Fruit fly (Drosophila melanogaster): Measurements from ENCODE around the gene CG1529.

CG1529 gene

dm6 chrX:21058991-21059390 lies 27.2 kb upstream of the CG1529 start (continued):
- peak; percentile 75 for TF ChIP-seq Aef1 (GFP tag; IDR thresholded peaks at IDR 0.05)
- peak; percentile 58 for TF ChIP-seq Deaf1 (tag; optimal IDR thresholded peaks at IDR 0.05)
- TF ChIP-seq Max (GFP tag; optimal IDR thresholded peaks at IDR 0.05) = peak; percentile 61
- TF ChIP-seq exex (tag; optimal IDR thresholded peaks at IDR 0.05) = peak; percentile 21
- peak; percentile 78 for TF ChIP-seq kah (GFP tag; optimal IDR thresholded peaks at IDR 0.05)
- no peak for TF ChIP-seq gt (GFP tag; IDR thresholded peaks at IDR 0.05)
- TF ChIP-seq Bgb (GFP tag; IDR thresholded peaks at IDR 0.05; ENCODE audit: partially characterized antibody) = no peak
- peak; percentile 62 for TF ChIP-seq YL-1 (GFP tag; optimal IDR thresholded peaks at IDR 0.05)
- TF ChIP-seq CG15514 (GFP tag; optimal IDR thresholded peaks at IDR 0.05) = peak; percentile 62
- peak; percentile 88 for TF ChIP-seq HLH3B (GFP tag; IDR thresholded peaks at IDR 0.05)
- TF ChIP-seq psq (GFP tag; optimal IDR thresholded peaks at IDR 0.05) = peak; percentile 76
- TF ChIP-seq HLH4C (GFP tag; IDR thresholded peaks at IDR 0.05; ENCODE audit: partially characterized antibody) = no peak
- peak; percentile 55 for TF ChIP-seq CG31224 (GFP tag; IDR thresholded peaks at IDR 0.05)
- peak; percentile 84 for TF ChIP-seq CG4820 (GFP tag; optimal IDR thresholded peaks at IDR 0.05)
- peak; percentile 92 for TF ChIP-seq CG8388 (GFP tag; optimal IDR thresholded peaks at IDR 0.05)
- TF ChIP-seq CG30020 (tag; optimal IDR thresholded peaks at IDR 0.05) = peak; percentile 26
- TF ChIP-seq CG17328 (GFP tag; IDR thresholded peaks at IDR 0.05) = peak; percentile 90
- peak; percentile 29; the same call in 1 of the 2 replicates for TF ChIP-seq Ravus (GFP tag; IDR thresholded peaks at IDR 0.05)
- peak; percentile 93 for TF ChIP-seq PHDP (tag; optimal IDR thresholded peaks at IDR 0.05)
- peak; percentile 88 for TF ChIP-seq btn (GFP tag; optimal IDR thresholded peaks at IDR 0.05)
- no peak for TF ChIP-seq tll (GFP tag; optimal IDR thresholded peaks at IDR 0.05)
- peak; percentile 72 for TF ChIP-seq CG12744 (GFP tag; optimal IDR thresholded peaks at IDR 0.05)
- peak; percentile 78 for TF ChIP-seq CG1792 (GFP tag; optimal IDR thresholded peaks at IDR 0.05)
- TF ChIP-seq crol (GFP tag; IDR thresholded peaks at IDR 0.05) = no peak
- TF ChIP-seq CG6654 (GFP tag; optimal IDR thresholded peaks at IDR 0.05) = peak; percentile 78
- TF ChIP-seq Side (GFP tag; optimal IDR thresholded peaks at IDR 0.05) = peak; percentile 86
- peak; percentile 79 for TF ChIP-seq CG13296 (GFP tag; optimal IDR thresholded peaks at IDR 0.05)
- peak; percentile 59 for TF ChIP-seq trem (tag; optimal IDR thresholded peaks at IDR 0.05)
- peak; percentile 72; the same call in 1 of the 2 replicates for TF ChIP-seq Lim3 (GFP tag; IDR thresholded peaks at IDR 0.05)
- TF ChIP-seq NC2α (GFP tag; optimal IDR thresholded peaks at IDR 0.05) = peak; percentile 81
- TF ChIP-seq sob (GFP tag; IDR thresholded peaks at IDR 0.05) = peak; percentile 82
- no peak for TF ChIP-seq lbe (GFP tag; optimal IDR thresholded peaks at IDR 0.05)
- TF ChIP-seq Doc2 (GFP tag; IDR thresholded peaks at IDR 0.05) = 0 out of 2 replicates have a peak, but pooled peaks have one; percentile 34
- TF ChIP-seq CG18599 (GFP tag; optimal IDR thresholded peaks at IDR 0.05) = peak; percentile 87
- TF ChIP-seq CG13775 (GFP tag; optimal IDR thresholded peaks at IDR 0.05) = peak; percentile 75
- TF ChIP-seq CG8359 (GFP tag; optimal IDR thresholded peaks at IDR 0.05; ENCODE audit: borderline replicate concordance) = peak; percentile 77
- peak; percentile 69 for TF ChIP-seq Gug (GFP tag; IDR thresholded peaks at IDR 0.05)
- peak; percentile 52; the same call in 1 of the 2 replicates for TF ChIP-seq MBD-R2 (GFP tag; IDR thresholded peaks at IDR 0.05)
- peak; percentile 91 for TF ChIP-seq Antp (GFP tag; optimal IDR thresholded peaks at IDR 0.05)
- peak; percentile 47 for TF ChIP-seq sug (tag; optimal IDR thresholded peaks at IDR 0.05)
- peak; percentile 58 for TF ChIP-seq grn (GFP tag; optimal IDR thresholded peaks at IDR 0.05)
- TF ChIP-seq Elba2 (GFP tag; optimal IDR thresholded peaks at IDR 0.05) = peak; percentile 40
- peak; percentile 78 for TF ChIP-seq dm (GFP tag; optimal IDR thresholded peaks at IDR 0.05)
- no peak for TF ChIP-seq hkb (optimal IDR thresholded peaks at IDR 0.05)
- peak; percentile 89 for TF ChIP-seq hkb (GFP tag; IDR thresholded peaks at IDR 0.05)
- peak; percentile 56; the same call in 1 of the 3 replicates for TF ChIP-seq CG7357 (GFP tag; IDR thresholded peaks at IDR 0.05)
- peak; percentile 92 for TF ChIP-seq Xbp1 (GFP tag; optimal IDR thresholded peaks at IDR 0.05)
- TF ChIP-seq dysf (GFP tag; IDR thresholded peaks at IDR 0.05) = peak; percentile 83
- peak; percentile 86 for TF ChIP-seq CG17829 (tag; optimal IDR thresholded peaks at IDR 0.05)
- TF ChIP-seq lilli (GFP tag; optimal IDR thresholded peaks at IDR 0.05) = peak; percentile 88
- peak; percentile 93 for TF ChIP-seq vvl (GFP tag; IDR thresholded peaks at IDR 0.05)

All from whole organism, embryonic.